Worm (Caenorhabditis elegans) whole organism, L2 larva: Measurements from ENCODE around the gene Y67A10A.7.
"Not testable (repeated sequence)": the region's sequence is repeated elsewhere in the genome, so short reads cannot be mapped to it uniquely, and the experiment has no call there.

Experiments used
- C34F6.9 ChIP-seq: fragments of 150-350 bp; optimal IDR thresholded peaks from 2 replicates; lab custom pipeline; 2014; ENCODE audit warnings: missing biosample characterization, missing genetic modification characterization
- R02D3.7 ChIP-seq: fragments of 150-350 bp; optimal IDR thresholded peaks from 2 replicates; lab custom pipeline; 2014; ENCODE audit warnings: missing biosample characterization, missing genetic modification characterization
- ZK546.5 ChIP-seq: sonication (generic microtip); optimal IDR thresholded peaks from 2 replicates; lab custom pipeline; 2017; ENCODE audit warnings: missing biosample characterization, missing genetic modification characterization
- alr-1 ChIP-seq: fragments of 150-350 bp; optimal IDR thresholded peaks from 2 replicates; lab custom pipeline; 2014; ENCODE audit warnings: missing biosample characterization, missing genetic modification characterization
- blmp-1 ChIP-seq: sonication (generic microtip); optimal IDR thresholded peaks from 2 replicates; lab custom pipeline; 2017; ENCODE audit warnings: missing genetic modification characterization, mild to moderate bottlenecking, missing compliant biosample characterization, antibody characterized with exemption, moderate library complexity; ENCODE audit not compliant: insufficient read depth
- ceh-16 ChIP-seq: fragments of 150-350 bp; optimal IDR thresholded peaks from 2 replicates; lab custom pipeline; 2014; ENCODE audit warnings: missing biosample characterization, missing genetic modification characterization
- crh-2 ChIP-seq: sonication (generic microtip); optimal IDR thresholded peaks from 2 replicates; lab custom pipeline; 2017; ENCODE audit warnings: missing biosample characterization, missing genetic modification characterization
- dmd-4 ChIP-seq: sonication (generic microtip); optimal IDR thresholded peaks from 2 replicates; lab custom pipeline; 2017; ENCODE audit warnings: missing biosample characterization, missing genetic modification characterization
- egl-27 ChIP-seq: sonication (generic microtip); optimal IDR thresholded peaks from 3 replicates; lab custom pipeline; 2017; ENCODE audit warnings: missing biosample characterization, missing genetic modification reagents, missing genetic modification characterization
- fos-1 ChIP-seq: fragments of 150-350 bp; optimal IDR thresholded peaks from 2 replicates; lab custom pipeline; 2014; ENCODE audit warnings: missing biosample characterization, missing genetic modification characterization
- gmeb-1 ChIP-seq: fragments of 150-350 bp; optimal IDR thresholded peaks from 2 replicates; lab custom pipeline; 2014; ENCODE audit warnings: missing biosample characterization, missing genetic modification characterization
- lin-13 ChIP-seq: fragments of 150-350 bp; optimal IDR thresholded peaks from 2 replicates; lab custom pipeline; 2014; ENCODE audit warnings: missing biosample characterization, missing genetic modification reagents, missing genetic modification characterization
- lin-39 ChIP-seq: fragments of 150-350 bp; optimal IDR thresholded peaks from 2 replicates; lab custom pipeline; 2014; ENCODE audit warnings: missing biosample characterization, missing genetic modification reagents, missing genetic modification characterization
- lsy-2 ChIP-seq, 2 experiments: fragments of 150-350 bp in 1 of 2; sonication (generic microtip) in 1 of 2; optimal IDR thresholded peaks; 2 replicates each; lab custom pipeline; 2014 to 2017; ENCODE audit warnings: missing biosample characterization in 2 of 2, missing genetic modification characterization in 2 of 2
- mbf-1 ChIP-seq: sonication (generic microtip); optimal IDR thresholded peaks from 2 replicates; lab custom pipeline; 2017; ENCODE audit warnings: missing biosample characterization, missing genetic modification characterization
- mdl-1 ChIP-seq, 2 experiments: fragments of 150-350 bp in 1 of 2; sonication (generic microtip) in 1 of 2; optimal IDR thresholded peaks; 2 replicates each; lab custom pipeline; 2017; ENCODE audit warnings: missing biosample characterization in 2 of 2, missing genetic modification characterization in 2 of 2
- nhr-11 ChIP-seq: fragments of 150-350 bp; optimal IDR thresholded peaks from 2 replicates; lab custom pipeline; 2014; ENCODE audit warnings: missing biosample characterization, missing genetic modification characterization
- nhr-12 ChIP-seq: fragments of 150-350 bp; optimal IDR thresholded peaks from 2 replicates; lab custom pipeline; 2014; ENCODE audit warnings: missing biosample characterization, missing genetic modification characterization
- nhr-21 ChIP-seq: fragments of 150-350 bp; optimal IDR thresholded peaks from 2 replicates; lab custom pipeline; 2014; ENCODE audit warnings: missing biosample characterization, missing genetic modification characterization
- nhr-237 ChIP-seq: fragments of 150-350 bp; optimal IDR thresholded peaks from 2 replicates; lab custom pipeline; 2014; ENCODE audit warnings: missing biosample characterization, missing genetic modification characterization
- nhr-25 ChIP-seq: fragments of 150-350 bp; sonication (generic microtip); optimal IDR thresholded peaks from 3 replicates; lab custom pipeline; 2014; ENCODE audit warnings: missing biosample characterization, missing genetic modification characterization
- sem-4 ChIP-seq: fragments of 150-350 bp; optimal IDR thresholded peaks from 2 replicates; lab custom pipeline; 2014; ENCODE audit warnings: missing biosample characterization, missing genetic modification reagents, missing genetic modification characterization
- sma-9 ChIP-seq, 2 experiments: fragments of 150-350 bp in 1 of 2; sonication (generic microtip) in 1 of 2; optimal IDR thresholded peaks; 2 replicates each; lab custom pipeline; 2014 to 2016; ENCODE audit warnings: missing genetic modification characterization in 2 of 2, mild to moderate bottlenecking in 1 of 2, missing biosample characterization in 1 of 2, missing compliant biosample characterization in 1 of 2, missing genetic modification reagents in 1 of 2, moderate library complexity in 1 of 2
- snpc-4 ChIP-seq: fragments of 150-350 bp; optimal IDR thresholded peaks from 2 replicates; lab custom pipeline; 2014; ENCODE audit warnings: missing biosample characterization, missing genetic modification characterization
- unc-55 ChIP-seq: fragments of 150-350 bp; sonication (generic microtip); optimal IDR thresholded peaks from 3 replicates; lab custom pipeline; 2014; ENCODE audit warnings: missing biosample characterization, missing genetic modification reagents, missing genetic modification characterization
- unc-62 ChIP-seq: fragments of 150-350 bp; optimal IDR thresholded peaks from 2 replicates; lab custom pipeline; 2014; ENCODE audit warnings: missing biosample characterization, missing genetic modification reagents, missing genetic modification characterization
- zag-1 ChIP-seq: fragments of 150-350 bp; optimal IDR thresholded peaks from 2 replicates; lab custom pipeline; 2014; ENCODE audit warnings: missing biosample characterization, missing genetic modification characterization
- ztf-4 ChIP-seq: fragments of 150-350 bp; optimal IDR thresholded peaks from 2 replicates; lab custom pipeline; 2014; ENCODE audit warnings: missing biosample characterization, missing genetic modification characterization

Y67A10A.7 gene

DNA sequence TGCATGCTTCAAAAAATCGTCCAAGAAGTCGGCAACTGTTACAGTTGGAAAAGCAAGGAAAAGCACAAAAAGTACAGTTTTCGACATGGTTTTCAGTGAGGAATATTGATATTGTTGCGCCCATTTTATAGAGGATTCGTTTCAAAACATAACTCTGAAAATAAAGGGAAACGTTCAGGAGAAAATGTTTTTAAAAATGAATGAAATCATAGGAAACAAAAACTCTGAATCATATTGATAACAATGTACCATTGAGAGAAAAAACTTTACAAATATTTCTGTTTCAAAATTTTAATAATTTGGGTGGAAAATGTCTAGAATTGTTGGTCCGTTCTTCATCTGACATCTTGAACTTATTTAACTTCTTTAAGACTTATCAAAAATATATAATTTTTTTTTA, 49.3 kb downstream of the Y67A10A.7 start, which contains the start of gene F55B11.2:
F55B11.2 (minus strand) TSS at position 101 of the 400 bp plus-strand sequence.
- TF ChIP-seq egl-27 (tag; lab: Kevin White, UChicago) (no peak), sem-4 (tag; lab: Kevin White, UChicago) (no peak), sma-9 (GFP tag; optimal IDR thresholded peaks at IDR 0.05; lab: Kevin White, UChicago) (no peak), sma-9 (tag; optimal IDR thresholded peaks at IDR 0.05; lab: Kevin White, UChicago) (no peak), R02D3.7 (tag; lab: Kevin White, UChicago) (no peak), ztf-4 (tag; lab: Kevin White, UChicago) (no peak), unc-55 (GFP tag; lab: Kevin White, UChicago) (no peak), crh-2 (tag; lab: Kevin White, UChicago) (no peak), nhr-237 (tag; lab: Kevin White, UChicago) (no peak), C34F6.9 (no peak), zag-1 (tag; lab: Kevin White, UChicago) (no peak), nhr-11 (no peak), lin-13 (GFP tag; lab: Kevin White, UChicago) (no peak), lin-39 (tag; lab: Kevin White, UChicago) (no peak), nhr-12 (tag; lab: Kevin White, UChicago) (no peak), lsy-2 (tag; optimal IDR thresholded peaks at IDR 0.05; lab: Kevin White, UChicago) (no peak)

DNA sequence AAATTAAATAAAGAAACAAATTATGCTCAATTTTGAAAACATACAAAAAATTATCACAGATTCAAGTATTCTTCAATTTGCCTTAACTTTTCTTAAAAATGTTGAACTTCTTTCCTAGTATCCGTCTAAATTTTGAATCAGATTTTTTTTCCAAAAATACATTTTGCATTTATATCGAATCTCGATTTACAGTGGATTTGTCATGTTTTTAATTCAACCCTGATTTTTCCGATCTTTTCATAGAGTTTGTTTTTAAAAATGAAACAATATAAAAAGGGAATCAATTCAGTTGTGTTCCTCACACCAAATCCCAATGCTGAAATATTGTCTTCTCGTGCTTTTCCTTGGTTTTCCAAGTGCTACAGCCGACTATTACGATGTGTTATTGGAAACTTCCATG, 50.5 kb downstream of the Y67A10A.7 start, which contains the start of gene F55B11.3:
F55B11.3 (plus strand) TSS at position 301 of the 400 bp plus-strand sequence.
- TF ChIP-seq nhr-25 (tag; lab: Kevin White, UChicago), result no peak
- no peak for TF ChIP-seq lin-13 (GFP tag; lab: Kevin White, UChicago)
- no peak for TF ChIP-seq ceh-16
- TF ChIP-seq fos-1 (tag; lab: Kevin White, UChicago), result no peak
- no peak for TF ChIP-seq lsy-2 (tag; optimal IDR thresholded peaks at IDR 0.05; lab: Kevin White, UChicago)
- TF ChIP-seq mbf-1 (tag; lab: Kevin White, UChicago), result no peak
- no peak for TF ChIP-seq R02D3.7 (tag; lab: Kevin White, UChicago)
- TF ChIP-seq nhr-237 (tag; lab: Kevin White, UChicago), result no peak
- no peak for TF ChIP-seq ZK546.5 (tag; lab: Kevin White, UChicago)
- no peak for TF ChIP-seq blmp-1 (tag; lab: Kevin White, UChicago)
- TF ChIP-seq lin-39 (tag; lab: Kevin White, UChicago), result no peak
- TF ChIP-seq nhr-21, result no peak
- TF ChIP-seq gmeb-1, result no peak
- no peak for TF ChIP-seq alr-1 (tag; lab: Kevin White, UChicago)
- TF ChIP-seq snpc-4 (tag; lab: Kevin White, UChicago), result no peak
- no peak for TF ChIP-seq dmd-4 (tag; lab: Kevin White, UChicago)
- no peak for TF ChIP-seq unc-62 (GFP tag; lab: Kevin White, UChicago)

DNA sequence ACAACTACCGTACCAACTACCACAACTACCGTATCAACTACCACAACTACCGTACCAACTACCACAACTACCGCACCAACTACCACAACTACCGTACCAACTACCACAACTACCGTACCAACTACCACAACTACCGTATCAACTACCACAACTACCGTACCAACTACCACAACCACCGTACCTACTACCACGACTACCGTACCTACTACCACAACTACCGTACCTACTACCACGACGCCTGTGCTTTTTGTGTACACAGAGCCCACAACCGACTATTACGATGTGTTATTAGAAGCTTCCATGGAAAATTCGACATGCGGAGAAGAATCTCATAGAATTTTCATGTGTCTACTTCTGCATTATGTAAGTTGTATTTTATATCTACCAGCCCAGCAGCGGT, 53.5 kb downstream of the Y67A10A.7 start, which contains the start of gene F55B11.5:
F55B11.5 (plus strand) TSS at position 301 of the 400 bp plus-strand sequence.
- not testable (repeated sequence) for TF ChIP-seq zag-1 (tag; lab: Kevin White, UChicago); mbf-1 (tag; lab: Kevin White, UChicago); mdl-1 (tag; optimal IDR thresholded peaks at IDR 0.05; lab: Kevin White, UChicago)
